Fruit fly (Drosophila melanogaster) whole organism, embryonic: ENCODE results near the gene CG7069.

Source experiments
- Bdp1 ChIP-seq: fragments of 200-800 bp; sonication (Bioruptor generic); optimal IDR thresholded peaks from 3 replicates; lab custom pipeline; 2016; ENCODE audit warnings: missing biosample characterization, missing genetic modification characterization
- CG11695 ChIP-seq: fragments of 200-800 bp; sonication (Bioruptor generic); IDR thresholded peaks from 3 replicates; pipeline ENCODE4 v1.3.6; 2022; ENCODE audit warnings: missing biosample characterization, missing genetic modification characterization
- CG12391 ChIP-seq: fragments of 200-800 bp; sonication (Bioruptor generic); optimal IDR thresholded peaks from 3 replicates; lab custom pipeline; 2018; ENCODE audit warnings: missing biosample characterization, mild to moderate bottlenecking, missing genetic modification characterization, moderate library complexity
- CG13424 ChIP-seq: fragments of 200-800 bp; sonication (Bioruptor generic); optimal IDR thresholded peaks from 2 replicates; lab custom pipeline; 2019; ENCODE audit warnings: missing biosample characterization, mild to moderate bottlenecking, missing genetic modification characterization, moderate library complexity
- CG15269 ChIP-seq: fragments of 200-800 bp; sonication (Bioruptor generic); optimal IDR thresholded peaks from 2 replicates; lab custom pipeline; 2018; ENCODE audit warnings: missing biosample characterization, mild to moderate bottlenecking, missing genetic modification characterization, moderate library complexity
- CG17186 ChIP-seq: fragments of 200-800 bp; sonication (Bioruptor generic); optimal IDR thresholded peaks from 3 replicates; lab custom pipeline; 2017; ENCODE audit warnings: missing biosample characterization, missing genetic modification reagents, missing genetic modification characterization
- CG17361 ChIP-seq: fragments of 200-800 bp; sonication (Bioruptor generic); IDR thresholded peaks from 3 replicates; pipeline ENCODE4 v1.3.6; 2022; ENCODE audit warnings: missing biosample characterization, missing genetic modification characterization
- CG18599 ChIP-seq: fragments of 200-800 bp; sonication (Bioruptor generic); optimal IDR thresholded peaks from 3 replicates; lab custom pipeline; 2017; ENCODE audit warnings: missing biosample characterization, missing genetic modification characterization, mild to moderate bottlenecking, moderate library complexity, missing genetic modification reagents
- CG34224 ChIP-seq: fragments of 200-800 bp; sonication (Bioruptor generic); IDR thresholded peaks from 3 replicates; pipeline ENCODE4 v1.3.6; 2022; ENCODE audit warnings: missing biosample characterization, missing genetic modification characterization; ENCODE audit not compliant: partially characterized antibody
- CG3726 ChIP-seq: fragments of 200-800 bp; sonication (Bioruptor generic); IDR thresholded peaks from 3 replicates; pipeline ENCODE4, ENCODE4 v1.3.6; 2022; ENCODE audit warnings: missing biosample characterization, missing genetic modification characterization
- CG4707 ChIP-seq: fragments of 200-800 bp; sonication (Bioruptor generic); optimal IDR thresholded peaks from 2 replicates; lab custom pipeline; 2018; ENCODE audit warnings: missing biosample characterization, mild to moderate bottlenecking, missing genetic modification characterization, moderate library complexity
- CG4730 ChIP-seq: fragments of 200-800 bp; sonication (Bioruptor generic); IDR thresholded peaks from 2 replicates; pipeline ENCODE4 v1.3.6; 2022; ENCODE audit warnings: missing biosample characterization, missing genetic modification characterization
- CG4820 ChIP-seq: fragments of 200-800 bp; sonication (Bioruptor generic); optimal IDR thresholded peaks from 3 replicates; lab custom pipeline; 2016; ENCODE audit warnings: missing biosample characterization, missing genetic modification characterization
- CG5180 ChIP-seq: fragments of 200-800 bp; sonication (Bioruptor generic); optimal IDR thresholded peaks from 3 replicates; lab custom pipeline; 2017; ENCODE audit warnings: missing biosample characterization, missing genetic modification characterization, mild to moderate bottlenecking, moderate library complexity, missing genetic modification reagents
- CG6272 ChIP-seq: fragments of 200-800 bp; sonication (Bioruptor generic); IDR thresholded peaks from 2 replicates; pipeline ENCODE4 v1.3.6; 2022; ENCODE audit warnings: missing biosample characterization, missing genetic modification characterization
- CG6854 ChIP-seq: fragments of 200-800 bp; sonication (Bioruptor generic); optimal IDR thresholded peaks from 3 replicates; lab custom pipeline; 2017; ENCODE audit warnings: missing biosample characterization, mild to moderate bottlenecking, missing genetic modification characterization
- CG8924 ChIP-seq: fragments of 200-800 bp; optimal IDR thresholded peaks from 3 replicates; lab custom pipeline; 2019; ENCODE audit warnings: missing biosample characterization, mild to moderate bottlenecking, missing genetic modification characterization, moderate library complexity
- CG9727 ChIP-seq: fragments of 200-800 bp; sonication (Bioruptor generic); optimal IDR thresholded peaks from 3 replicates; lab custom pipeline; 2017; ENCODE audit warnings: missing biosample characterization, mild to moderate bottlenecking, missing genetic modification characterization
- CHES-1-like ChIP-seq: fragments of 200-800 bp; sonication (Bioruptor generic); optimal IDR thresholded peaks from 2 replicates; lab custom pipeline; 2016; ENCODE audit warnings: missing biosample characterization, missing genetic modification characterization
- Dip2 ChIP-seq: fragments of 200-800 bp; sonication (Bioruptor generic); IDR thresholded peaks from 2 replicates; pipeline ENCODE4 v1.3.6; 2022; ENCODE audit warnings: missing biosample characterization, missing genetic modification characterization
- Dip3 ChIP-seq: fragments of 200-800 bp; sonication (Bioruptor generic); optimal IDR thresholded peaks from 3 replicates; lab custom pipeline; 2016; ENCODE audit warnings: missing biosample characterization, missing genetic modification characterization
- Dll ChIP-seq: fragments of 200-800 bp; sonication (Bioruptor generic); IDR thresholded peaks from 4 replicates; pipeline ENCODE4 v1.3.6; 2022; ENCODE audit warnings: missing biosample characterization, missing genetic modification characterization; ENCODE audit not compliant: partially characterized antibody
- E2f2 ChIP-seq: fragments of 200-800 bp; sonication (Bioruptor generic); IDR thresholded peaks from 2 replicates; pipeline ENCODE4 v1.3.6; 2022; ENCODE audit warnings: missing biosample characterization, missing genetic modification characterization
- Ets65A ChIP-seq: fragments of 200-800 bp; sonication (Bioruptor generic); peaks from one replicate; lab custom pipeline; 2016; ENCODE audit warnings: missing biosample characterization, missing genetic modification characterization
- HHEX ChIP-seq: fragments of 200-800 bp; sonication (Bioruptor generic); optimal IDR thresholded peaks from 3 replicates; lab custom pipeline; 2017; ENCODE audit warnings: missing biosample characterization, mild to moderate bottlenecking, missing genetic modification characterization, missing genetic modification reagents
- Hmx ChIP-seq: fragments of 200-800 bp; sonication (Bioruptor generic); optimal IDR thresholded peaks from 2 replicates; lab custom pipeline; 2016; ENCODE audit warnings: missing biosample characterization, missing genetic modification characterization
- Hr78 ChIP-seq, 2 experiments: fragments of 200-800 bp in 1 of 2; fragments of >200 bp in 1 of 2; sonication (Bioruptor generic) in 1 of 2; optimal IDR thresholded peaks; 2 replicates each; lab custom pipeline; 2017 to 2019; ENCODE audit warnings: missing biosample characterization in 2 of 2, missing genetic modification characterization in 2 of 2, mild to moderate bottlenecking in 1 of 2, moderate library complexity in 1 of 2
- MBD-R2 ChIP-seq: fragments of 200-800 bp; sonication (Bioruptor generic); IDR thresholded peaks from 2 replicates; pipeline ENCODE4 v1.3.6; 2022; ENCODE audit warnings: missing biosample characterization, missing genetic modification characterization
- Med ChIP-seq: fragments of 200-800 bp; sonication (Bioruptor generic); peaks from one replicate; lab custom pipeline; 2016; ENCODE audit warnings: missing biosample characterization, missing genetic modification characterization, mild to moderate bottlenecking, inconsistent platforms, moderate library complexity
- NC2β ChIP-seq: fragments of 200-800 bp; sonication (Bioruptor generic); optimal IDR thresholded peaks from 2 replicates; lab custom pipeline; 2016; ENCODE audit warnings: missing biosample characterization, missing genetic modification characterization
- Sox100B ChIP-seq: fragments of 200-800 bp; sonication (Bioruptor generic); optimal IDR thresholded peaks from 3 replicates; lab custom pipeline; 2018; ENCODE audit warnings: missing biosample characterization, mild to moderate bottlenecking, missing genetic modification characterization
- Sry-β ChIP-seq: fragments of 200-800 bp; sonication (Bioruptor generic); optimal IDR thresholded peaks from 2 replicates; lab custom pipeline; 2018; ENCODE audit warnings: missing biosample characterization, mild to moderate bottlenecking, missing genetic modification characterization, moderate library complexity
- btn ChIP-seq: fragments of 200-800 bp; sonication (Bioruptor generic); optimal IDR thresholded peaks from 2 replicates; lab custom pipeline; 2016; ENCODE audit warnings: missing biosample characterization, missing genetic modification characterization
- danr ChIP-seq: fragments of 200-800 bp; sonication (Bioruptor generic); IDR thresholded peaks from 2 replicates; pipeline ENCODE4 v1.3.6; 2022; ENCODE audit warnings: missing biosample characterization, missing genetic modification characterization
- dimm ChIP-seq: fragments of 200-800 bp; sonication (Bioruptor generic); IDR thresholded peaks from 2 replicates; pipeline ENCODE4 v1.3.6; 2022; ENCODE audit warnings: missing biosample characterization, missing genetic modification characterization
- disco-r ChIP-seq: fragments of 200-800 bp; sonication (Bioruptor generic); optimal IDR thresholded peaks from 2 replicates; lab custom pipeline; 2016; ENCODE audit warnings: missing biosample characterization, missing genetic modification characterization
- dmrt99B ChIP-seq: fragments of 200-800 bp; sonication (Bioruptor generic); optimal IDR thresholded peaks from 2 replicates; lab custom pipeline; 2018; ENCODE audit warnings: missing biosample characterization, mild to moderate bottlenecking, missing genetic modification characterization, moderate library complexity
- ems ChIP-seq: fragments of 200-800 bp; sonication (Bioruptor generic); optimal IDR thresholded peaks from 3 replicates; lab custom pipeline; 2016; ENCODE audit warnings: missing biosample characterization, missing genetic modification characterization
- esg ChIP-seq: fragments of 200-800 bp; sonication (Bioruptor generic); conservative IDR thresholded peaks from 2 replicates; pipeline ENCODE4 v1.3.6; 2022; ENCODE audit warnings: missing biosample characterization, missing genetic modification characterization
- exex ChIP-seq: fragments of 200-800 bp; sonication (Bioruptor generic); optimal IDR thresholded peaks from 4 replicates; lab custom pipeline; 2018; ENCODE audit warnings: missing biosample characterization, mild to moderate bottlenecking, missing genetic modification characterization, moderate library complexity
- hb ChIP-seq: fragments of 200-800 bp; sonication (Bioruptor generic); IDR thresholded peaks from 3 replicates; pipeline ENCODE4 v1.3.6; 2022; ENCODE audit warnings: missing biosample characterization, missing genetic modification characterization; ENCODE audit not compliant: partially characterized antibody
- her ChIP-seq: fragments of 200-800 bp; sonication (Bioruptor generic); optimal IDR thresholded peaks from 2 replicates; lab custom pipeline; 2016; ENCODE audit warnings: missing biosample characterization, missing genetic modification characterization
- mam ChIP-seq: fragments of 200-800 bp; sonication (Bioruptor generic); optimal IDR thresholded peaks from 3 replicates; lab custom pipeline; 2016; ENCODE audit warnings: missing biosample characterization, missing genetic modification characterization
- mld ChIP-seq: fragments of 200-800 bp; sonication (Bioruptor generic); IDR thresholded peaks from 3 replicates; pipeline ENCODE4 v1.3.6; 2022; ENCODE audit warnings: missing biosample characterization, missing genetic modification characterization; ENCODE audit not compliant: partially characterized antibody
- oc ChIP-seq: fragments of 200-800 bp; sonication (Bioruptor generic); optimal IDR thresholded peaks from 2 replicates; lab custom pipeline; 2018; ENCODE audit warnings: missing biosample characterization, mild to moderate bottlenecking, missing genetic modification characterization, moderate library complexity
- sd ChIP-seq: fragments of 200-800 bp; sonication (Bioruptor generic); optimal IDR thresholded peaks from 3 replicates; lab custom pipeline; 2018; ENCODE audit warnings: missing biosample characterization, mild to moderate bottlenecking, missing genetic modification characterization, moderate library complexity
- sens ChIP-seq: fragments of 200-800 bp; sonication (Bioruptor generic); peaks from one replicate; lab custom pipeline; 2016; ENCODE audit warnings: missing biosample characterization, missing genetic modification characterization
- ttk ChIP-seq: fragments of 200-800 bp; sonication (Bioruptor generic); IDR thresholded peaks from 2 replicates; pipeline ENCODE4 v2.1.2; 2022; ENCODE audit warnings: missing biosample characterization, missing genetic modification characterization
- unc-4 ChIP-seq: fragments of 200-800 bp; sonication (Bioruptor generic); IDR thresholded peaks from 2 replicates; pipeline ENCODE4 v1.3.6; 2022; ENCODE audit warnings: missing biosample characterization, missing genetic modification characterization; ENCODE audit not compliant: partially characterized antibody
- wek ChIP-seq: fragments of 200-800 bp; sonication (Bioruptor generic); optimal IDR thresholded peaks from 3 replicates; lab custom pipeline; 2018; ENCODE audit warnings: missing biosample characterization, mild to moderate bottlenecking, missing genetic modification characterization, moderate library complexity

The CG7069 gene

dm6 chr3R:22397068-22397700 is 24.5 kb downstream of the CG7069 start (continued):
- no peak for TF ChIP-seq CG4820 (GFP tag; lab: Kevin White, UChicago)
- no peak for TF ChIP-seq CG5180 (GFP tag; lab: Kevin White, UChicago)
- TF ChIP-seq ems (GFP tag; lab: Kevin White, UChicago) = no peak
- no peak for TF ChIP-seq danr (GFP tag; lab: Robert Waterston, UW)
- TF ChIP-seq CG8924 (tag; lab: Kevin White, UChicago) = no peak
- no peak for TF ChIP-seq CG3726 (GFP tag; lab: Robert Waterston, UW)
- no peak for TF ChIP-seq CG17361 (GFP tag; lab: Robert Waterston, UW)
- TF ChIP-seq dimm (GFP tag; lab: Robert Waterston, UW) = no peak
- no peak for TF ChIP-seq CG4730 (GFP tag; lab: Robert Waterston, UW)
- no peak for TF ChIP-seq ttk (GFP tag; lab: Robert Waterston, UW)
- TF ChIP-seq wek = no peak
- no peak for TF ChIP-seq CG15269 (tag; lab: Kevin White, UChicago)
- 0 out of 4 replicates have a peak, but pooled peaks have one; percentile 56 for TF ChIP-seq Dll (GFP tag; lab: Robert Waterston, UW)
- no peak for TF ChIP-seq Dip2
- peak; percentile 22 for TF ChIP-seq CG12391 (tag; lab: Kevin White, UChicago)
- peak; percentile 63 for TF ChIP-seq Med
- TF ChIP-seq CG6854 = no peak
- TF ChIP-seq hb (GFP tag; lab: Robert Waterston, UW) = peak; percentile 84
- TF ChIP-seq Hr78 (GFP tag; optimal IDR thresholded peaks at IDR 0.05; lab: Kevin White, UChicago) = no peak
- TF ChIP-seq CG18599 (GFP tag; lab: Kevin White, UChicago) = no peak
- TF ChIP-seq CG9727 = no peak
- TF ChIP-seq sd (tag; lab: Kevin White, UChicago) = no peak
- no peak for TF ChIP-seq Dip3 (GFP tag; lab: Kevin White, UChicago)
- TF ChIP-seq mam = no peak
- TF ChIP-seq MBD-R2 (GFP tag; lab: Robert Waterston, UW) = no peak
- TF ChIP-seq Sry-β (GFP tag; lab: Kevin White, UChicago) = no peak
- TF ChIP-seq exex (tag; lab: Kevin White, UChicago) = no peak
- no peak for TF ChIP-seq dmrt99B (tag; lab: Kevin White, UChicago)
- TF ChIP-seq CG11695 (GFP tag; lab: Robert Waterston, UW) = no peak
- TF ChIP-seq mld (GFP tag; lab: Robert Waterston, UW) = peak; percentile 93
- no peak for TF ChIP-seq CG4707 (GFP tag; lab: Kevin White, UChicago)
- no peak for TF ChIP-seq her
- no peak for TF ChIP-seq disco-r
- TF ChIP-seq unc-4 (GFP tag; lab: Robert Waterston, UW) = peak; percentile 44; the same call in 1 of the 2 replicates
- no peak for TF ChIP-seq CG13424 (tag; lab: Kevin White, UChicago)
- TF ChIP-seq btn = no peak
- TF ChIP-seq oc (tag; lab: Kevin White, UChicago) = no peak
- TF ChIP-seq HHEX = no peak
- TF ChIP-seq Bdp1 = peak; percentile 100
- peak; percentile 68 for TF ChIP-seq sens
- peak; percentile 55; the same call in 2 of the 3 replicates for TF ChIP-seq CG34224 (GFP tag; lab: Robert Waterston, UW)
- TF ChIP-seq CG6272 (GFP tag; lab: Robert Waterston, UW) = no peak
- TF ChIP-seq E2f2 (GFP tag; lab: Robert Waterston, UW) = no peak
- no peak for TF ChIP-seq Sox100B (GFP tag; lab: Kevin White, UChicago)
- no peak for TF ChIP-seq Hmx
- no peak for TF ChIP-seq CHES-1-like (GFP tag; lab: Kevin White, UChicago)
- TF ChIP-seq NC2β = no peak
- TF ChIP-seq Ets65A (GFP tag; lab: Kevin White, UChicago) = no peak
- no peak for TF ChIP-seq CG17186 (GFP tag; lab: Kevin White, UChicago)
- TF ChIP-seq esg (GFP tag; lab: Robert Waterston, UW) = no peak
